Fruit fly (Drosophila melanogaster) whole organism, prepupa: ENCODE data around the gene Rev1.
A peak's percentile ranks its signal among the peaks of the same experiment; 100 is the strongest.

Experiments
- Blimp-1 ChIP-seq: fragments of 200-800 bp; sonication (Bioruptor generic); optimal IDR thresholded peaks from 3 replicates; lab custom pipeline; 2017; ENCODE audit warnings: missing biosample characterization, missing genetic modification characterization, mild to moderate bottlenecking, moderate library complexity, missing genetic modification reagents
- CG10669 ChIP-seq: fragments of 200-800 bp; sonication (Bioruptor generic); optimal IDR thresholded peaks from 3 replicates; lab custom pipeline; 2018; ENCODE audit warnings: missing biosample characterization, mild to moderate bottlenecking, missing genetic modification characterization, moderate library complexity
- CG11294 ChIP-seq: fragments of 200-800 bp; sonication (Bioruptor generic); IDR thresholded peaks from 2 replicates; pipeline ENCODE4 v1.3.6; 2022; ENCODE audit warnings: missing biosample characterization, missing genetic modification characterization
- CG11762 ChIP-seq: fragments of 200-800 bp; sonication (Bioruptor generic); optimal IDR thresholded peaks from 3 replicates; lab custom pipeline; 2016; ENCODE audit warnings: missing biosample characterization, missing genetic modification characterization; ENCODE audit not compliant: insufficient read depth
- CG11902 ChIP-seq: fragments of 200-800 bp; sonication (Bioruptor generic); optimal IDR thresholded peaks from 3 replicates; lab custom pipeline; 2016; ENCODE audit warnings: missing biosample characterization, missing genetic modification characterization
- CG15336 ChIP-seq: fragments of 200-800 bp; sonication (Bioruptor generic); IDR thresholded peaks from 2 replicates; pipeline ENCODE4 v1.3.6; 2022; ENCODE audit warnings: missing biosample characterization, missing genetic modification characterization
- CG1621 ChIP-seq: fragments of 200-800 bp; sonication (Bioruptor generic); optimal IDR thresholded peaks from 3 replicates; lab custom pipeline; 2018; ENCODE audit warnings: missing biosample characterization, mild to moderate bottlenecking, missing genetic modification characterization
- CG16779 ChIP-seq: fragments of 200-800 bp; sonication (Bioruptor generic); optimal IDR thresholded peaks from 3 replicates; lab custom pipeline; 2017; ENCODE audit warnings: missing biosample characterization, mild to moderate bottlenecking, missing genetic modification characterization
- CG31627 ChIP-seq: fragments of 200-800 bp; sonication (Bioruptor generic); optimal IDR thresholded peaks from 3 replicates; lab custom pipeline; 2016; ENCODE audit warnings: missing biosample characterization, missing genetic modification characterization
- CG32006 ChIP-seq: fragments of 200-800 bp; sonication (Bioruptor generic); optimal IDR thresholded peaks from 3 replicates; lab custom pipeline; 2017; ENCODE audit warnings: missing biosample characterization, mild to moderate bottlenecking, missing genetic modification characterization
- CG34406 ChIP-seq: fragments of 200-800 bp; sonication (Bioruptor generic); optimal IDR thresholded peaks from 3 replicates; lab custom pipeline; 2016; ENCODE audit warnings: missing biosample characterization, missing genetic modification characterization
- CG3919 ChIP-seq: fragments of 200-800 bp; sonication (Bioruptor generic); optimal IDR thresholded peaks from 3 replicates; lab custom pipeline; 2016; ENCODE audit warnings: missing biosample characterization, missing genetic modification characterization
- CG4318 ChIP-seq: fragments of 200-800 bp; sonication (Bioruptor generic); optimal IDR thresholded peaks from 3 replicates; lab custom pipeline; 2017; ENCODE audit warnings: missing biosample characterization, mild to moderate bottlenecking, missing genetic modification characterization
- CG6163 ChIP-seq: fragments of 200-800 bp; sonication (Bioruptor generic); IDR thresholded peaks from 3 replicates; pipeline ENCODE4 v1.3.6; 2022; ENCODE audit warnings: missing biosample characterization, missing genetic modification characterization
- CG6276 ChIP-seq: fragments of 200-800 bp; sonication (Bioruptor generic); optimal IDR thresholded peaks from 2 replicates; lab custom pipeline; 2017; ENCODE audit warnings: missing biosample characterization, mild to moderate bottlenecking, missing genetic modification characterization
- CG6792 ChIP-seq: fragments of 200-800 bp; sonication (Bioruptor generic); optimal IDR thresholded peaks from 3 replicates; lab custom pipeline; 2016; ENCODE audit warnings: missing biosample characterization, missing genetic modification characterization
- CG6854 ChIP-seq: fragments of 200-800 bp; sonication (Bioruptor generic); optimal IDR thresholded peaks from 2 replicates; lab custom pipeline; 2017; ENCODE audit warnings: missing biosample characterization, mild to moderate bottlenecking, missing genetic modification characterization
- CG7368 ChIP-seq: fragments of 200-800 bp; sonication (Bioruptor generic); optimal IDR thresholded peaks from 3 replicates; lab custom pipeline; 2016; ENCODE audit warnings: missing biosample characterization, missing genetic modification characterization
- CG8119 ChIP-seq: fragments of 200-800 bp; sonication (Bioruptor generic); IDR thresholded peaks from 3 replicates; pipeline ENCODE4 v1.3.6; 2022; ENCODE audit warnings: missing biosample characterization, missing genetic modification characterization
- CG8319 ChIP-seq: fragments of 200-800 bp; sonication (Bioruptor generic); optimal IDR thresholded peaks from 3 replicates; lab custom pipeline; 2016; ENCODE audit warnings: missing biosample characterization, missing genetic modification characterization
- CG9139 ChIP-seq: fragments of 200-800 bp; sonication (Bioruptor generic); optimal IDR thresholded peaks from 3 replicates; lab custom pipeline; 2017; ENCODE audit warnings: missing biosample characterization, mild to moderate bottlenecking, missing genetic modification characterization
- Eip78C ChIP-seq: fragments of 200-800 bp; sonication (Bioruptor generic); peaks from one replicate; lab custom pipeline; 2016; ENCODE audit warnings: missing biosample characterization, missing genetic modification characterization
- Eip93F ChIP-seq: fragments of 200-800 bp; sonication (Bioruptor generic); optimal IDR thresholded peaks from 2 replicates; lab custom pipeline; 2016; ENCODE audit warnings: missing biosample characterization, mild to moderate bottlenecking, missing genetic modification characterization
- Gug ChIP-seq: fragments of 200-800 bp; sonication (Bioruptor generic); IDR thresholded peaks from 2 replicates; pipeline ENCODE4 v1.3.6; 2022; ENCODE audit warnings: missing biosample characterization, missing genetic modification characterization
- Hr39 ChIP-seq: fragments of 200-800 bp; sonication (Bioruptor generic); optimal IDR thresholded peaks from 2 replicates; lab custom pipeline; 2016; ENCODE audit warnings: missing biosample characterization, missing genetic modification characterization
- Lpt ChIP-seq: fragments of 200-800 bp; sonication (Bioruptor generic); optimal IDR thresholded peaks from 3 replicates; lab custom pipeline; 2016; ENCODE audit warnings: missing biosample characterization, missing genetic modification characterization
- Met ChIP-seq: fragments of 200-800 bp; sonication (Bioruptor generic); optimal IDR thresholded peaks from 3 replicates; lab custom pipeline; 2016; ENCODE audit warnings: missing biosample characterization, missing genetic modification characterization
- Smox ChIP-seq: fragments of 200-800 bp; sonication (Bioruptor generic); optimal IDR thresholded peaks from 3 replicates; lab custom pipeline; 2016; ENCODE audit warnings: missing biosample characterization, missing genetic modification characterization
- Sox14 ChIP-seq: fragments of 200-800 bp; sonication (Bioruptor generic); optimal IDR thresholded peaks from 3 replicates; lab custom pipeline; 2016; ENCODE audit warnings: missing biosample characterization, missing genetic modification characterization
- Sox15 ChIP-seq: fragments of 200-800 bp; sonication (Bioruptor generic); optimal IDR thresholded peaks from 3 replicates; lab custom pipeline; 2016; ENCODE audit warnings: missing biosample characterization, missing genetic modification characterization
- achi ChIP-seq: fragments of 200-800 bp; sonication (Bioruptor generic); optimal IDR thresholded peaks from 3 replicates; lab custom pipeline; 2016; ENCODE audit warnings: missing biosample characterization, missing genetic modification characterization
- dsx ChIP-seq: fragments of 200-800 bp; optimal IDR thresholded peaks from 3 replicates; lab custom pipeline; 2019; ENCODE audit warnings: missing biosample characterization, mild to moderate bottlenecking, missing genetic modification characterization, moderate library complexity; ENCODE audit not compliant: poor library complexity, severe bottlenecking
- eg ChIP-seq: fragments of 200-800 bp; sonication (Bioruptor generic); IDR thresholded peaks from 3 replicates; pipeline ENCODE4 v1.3.6; 2022; ENCODE audit warnings: missing biosample characterization, missing genetic modification characterization
- esn ChIP-seq: fragments of 200-800 bp; sonication (Bioruptor generic); optimal IDR thresholded peaks from 2 replicates; lab custom pipeline; 2016; ENCODE audit warnings: missing biosample characterization, mild to moderate bottlenecking, missing genetic modification characterization, moderate library complexity
- fd85E ChIP-seq: fragments of 200-800 bp; sonication (Bioruptor generic); optimal IDR thresholded peaks from 3 replicates; lab custom pipeline; 2016; ENCODE audit warnings: missing biosample characterization, missing genetic modification characterization
- lz ChIP-seq: fragments of 200-800 bp; sonication (Bioruptor generic); optimal IDR thresholded peaks from 3 replicates; lab custom pipeline; 2016; ENCODE audit warnings: missing biosample characterization, missing genetic modification characterization
- net ChIP-seq: fragments of 200-800 bp; sonication (Bioruptor generic); optimal IDR thresholded peaks from 3 replicates; lab custom pipeline; 2016; ENCODE audit warnings: missing biosample characterization, missing genetic modification characterization
- salr ChIP-seq, 2 experiments: fragments of 200-800 bp; sonication (Bioruptor generic); optimal IDR thresholded peaks; 3 replicates each; lab custom pipeline; 2016 to 2018; ENCODE audit warnings: missing biosample characterization in 2 of 2, missing genetic modification characterization in 2 of 2, mild to moderate bottlenecking in 1 of 2
- svp ChIP-seq: fragments of 200-800 bp; sonication (Bioruptor generic); peaks from one replicate; lab custom pipeline; 2016; ENCODE audit warnings: missing biosample characterization, missing genetic modification characterization

The Rev1 gene

dm6 chr3L:629916-630663, 24.1 kb upstream of the Rev1 start (continued):
- TF ChIP-seq net (GFP tag; lab: Kevin White, UChicago) = peak; percentile 3
- peak; percentile 41 for TF ChIP-seq CG16779 (tag; lab: Kevin White, UChicago)
- peak; percentile 16 for TF ChIP-seq CG7368 (GFP tag; lab: Kevin White, UChicago)
- TF ChIP-seq esn = peak; percentile 43
- TF ChIP-seq Met = peak; percentile 56
- no peak for TF ChIP-seq Lpt (GFP tag; lab: Kevin White, UChicago)
- no peak for TF ChIP-seq Eip93F
- no peak for TF ChIP-seq Sox14
- TF ChIP-seq CG6854 (GFP tag; lab: Kevin White, UChicago) = peak; percentile 41
- TF ChIP-seq CG11902 = no peak
- TF ChIP-seq CG6276 (GFP tag; lab: Kevin White, UChicago) = peak; percentile 6
- no peak for TF ChIP-seq CG4318 (GFP tag; lab: Kevin White, UChicago)
- TF ChIP-seq CG32006 (GFP tag; lab: Kevin White, UChicago) = peak; percentile 13
- peak; percentile 74 for TF ChIP-seq Eip78C
- TF ChIP-seq CG31627 (GFP tag; lab: Kevin White, UChicago) = peak; percentile 25
- peak in 1 of 2 experiments; percentile 33 for TF ChIP-seq salr (GFP tag; optimal IDR thresholded peaks at IDR 0.05; lab: Kevin White, UChicago)

dm6 chr3L:630666-631065, 23.5 kb upstream of the Rev1 start:
- TF ChIP-seq achi (GFP tag; lab: Kevin White, UChicago) (no peak), CG32006 (GFP tag; lab: Kevin White, UChicago) (no peak), eg (GFP tag; lab: Robert Waterston, UW) (0 out of 3 replicates have a peak, but pooled peaks have one; percentile 17), CG16779 (tag; lab: Kevin White, UChicago) (no peak), CG6163 (GFP tag; lab: Robert Waterston, UW) (0 out of 3 replicates have a peak, but pooled peaks have one; percentile 6), lz (GFP tag; lab: Kevin White, UChicago) (no peak)

- TF ChIP-seq Gug (GFP tag; lab: Robert Waterston, UW) = no peak
- no peak for TF ChIP-seq eg (GFP tag; lab: Robert Waterston, UW)
- TF ChIP-seq CG4318 (GFP tag; lab: Kevin White, UChicago) = no peak
- no peak for TF ChIP-seq Hr39 (GFP tag; lab: Kevin White, UChicago)
- TF ChIP-seq CG15336 = no peak
- no peak for TF ChIP-seq Smox (GFP tag; lab: Kevin White, UChicago)
- peak; percentile 14 for TF ChIP-seq svp
These were observed 22.1 kb upstream of the Rev1 start for dm6 chr3L:632058-632457.

- peak; percentile 80 for TF ChIP-seq Sox14
- peak; percentile 66 for TF ChIP-seq CG11762 (GFP tag; lab: Kevin White, UChicago)
- TF ChIP-seq Hr39 (GFP tag; lab: Kevin White, UChicago) = peak; percentile 73
- peak; percentile 91 for TF ChIP-seq CG4318 (GFP tag; lab: Kevin White, UChicago)
- peak; percentile 94 for TF ChIP-seq CG32006 (GFP tag; lab: Kevin White, UChicago)
- TF ChIP-seq Gug (GFP tag; lab: Robert Waterston, UW) = peak; percentile 85
- TF ChIP-seq achi (GFP tag; lab: Kevin White, UChicago) = peak; percentile 72
- peak; percentile 66 for TF ChIP-seq CG10669
- TF ChIP-seq CG6792 = peak; percentile 55
- peak; percentile 25 for TF ChIP-seq fd85E (GFP tag; lab: Kevin White, UChicago)
- peak; percentile 90 for TF ChIP-seq Eip78C
- TF ChIP-seq CG3919 (GFP tag; lab: Kevin White, UChicago) = peak; percentile 81
- no peak for TF ChIP-seq Eip93F
- peak; percentile 58 for TF ChIP-seq CG1621
- peak; percentile 55 for TF ChIP-seq esn
- peak; percentile 85 for TF ChIP-seq Lpt (GFP tag; lab: Kevin White, UChicago)
- peak; percentile 52 to 72 for TF ChIP-seq salr (GFP tag; optimal IDR thresholded peaks at IDR 0.05; lab: Kevin White, UChicago)
- peak; percentile 44 for TF ChIP-seq CG34406 (GFP tag; lab: Kevin White, UChicago)
- peak; percentile 37 for TF ChIP-seq CG8319 (GFP tag; lab: Kevin White, UChicago)
- TF ChIP-seq CG8119 = peak; percentile 90
- TF ChIP-seq CG7368 (GFP tag; lab: Kevin White, UChicago) = peak; percentile 67
- TF ChIP-seq Blimp-1 (GFP tag; lab: Kevin White, UChicago) = no peak
- TF ChIP-seq dsx = peak; percentile 55
- TF ChIP-seq CG9139 (GFP tag; lab: Kevin White, UChicago) = peak; percentile 40
- TF ChIP-seq CG6854 (GFP tag; lab: Kevin White, UChicago) = no peak
- TF ChIP-seq Sox15 (GFP tag; lab: Kevin White, UChicago) = peak; percentile 32
- peak; percentile 77 for TF ChIP-seq CG11294
- peak; percentile 91 for TF ChIP-seq CG15336
These were observed 20.6 kb upstream of the Rev1 start for dm6 chr3L:633272-634254.
